Worm (Caenorhabditis elegans): ENCODE results near the gene F57B9.1.

ce11 chrIII:6989201-6989600 is 27.3 kb downstream of the F57B9.1 start:
- no peak for TF ChIP-seq nhr-6 (tag; optimal IDR thresholded peaks at IDR 0.05)
- no peak for TF ChIP-seq elt-3 (tag; optimal IDR thresholded peaks at IDR 0.05)
- no peak for TF ChIP-seq ama-1 (optimal IDR thresholded peaks at IDR 0.05)
- TF ChIP-seq snpc-4 (tag; optimal IDR thresholded peaks at IDR 0.05), result no peak
- TF ChIP-seq nhr-237 (tag; optimal IDR thresholded peaks at IDR 0.05), result no peak
- TF ChIP-seq sma-3 (GFP tag; optimal IDR thresholded peaks at IDR 0.05), result no peak
- no peak for TF ChIP-seq elt-1 (tag; optimal IDR thresholded peaks at IDR 0.05)
